Worm (Caenorhabditis elegans) whole organism, L4/young adult: ENCODE measurements around the gene lido-7.

Experiments used
- W03F9.2 ChIP-seq: fragments of 150-350 bp; optimal IDR thresholded peaks from 2 replicates; lab custom pipeline; 2014; ENCODE audit warnings: missing biosample characterization, missing genetic modification characterization
- dao-5 ChIP-seq: sonication (generic microtip); optimal IDR thresholded peaks from 2 replicates; lab custom pipeline; 2016; ENCODE audit warnings: missing genotype, missing genetic modification characterization, moderate library complexity, missing compliant biosample characterization
- him-1 ChIP-seq: sonication (generic microtip); optimal IDR thresholded peaks from 2 replicates; lab custom pipeline; 2016; ENCODE audit warnings: missing genotype, missing genetic modification reagents, missing genetic modification characterization, missing compliant biosample characterization

lido-7 gene

DNA sequence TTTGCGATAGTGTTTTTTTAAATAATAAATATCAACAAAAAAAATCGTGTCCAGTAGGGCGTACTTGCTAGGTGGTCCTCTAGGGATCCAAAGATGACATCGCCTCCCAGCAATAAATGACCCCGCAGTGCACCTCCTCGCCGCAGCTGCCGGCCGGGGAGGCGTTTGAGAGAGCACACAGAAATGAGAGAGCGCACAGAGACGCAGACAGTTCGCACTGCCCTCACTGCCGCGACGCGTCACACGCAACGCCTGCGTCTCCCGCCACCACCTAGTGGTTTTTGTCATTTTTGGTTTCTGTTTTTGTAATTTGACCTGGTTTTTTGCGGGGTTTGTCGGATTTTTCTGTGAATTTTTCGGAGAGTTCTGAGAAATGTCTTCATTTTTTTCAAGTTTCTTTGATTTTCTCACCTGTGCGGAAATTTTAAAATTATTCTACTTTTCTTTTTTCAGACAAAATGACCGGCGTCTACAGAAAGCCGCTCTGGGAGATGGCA, at the start of gene lido-7:
Gene lido-7 (plus strand): TSS at position 447 of the 497 bp plus-strand sequence.
- TF ChIP-seq W03F9.2 (tag; lab: Kevin White, UChicago) (no peak), him-1 (tag; lab: Kevin White, UChicago) (peak; percentile 18)

DNA sequence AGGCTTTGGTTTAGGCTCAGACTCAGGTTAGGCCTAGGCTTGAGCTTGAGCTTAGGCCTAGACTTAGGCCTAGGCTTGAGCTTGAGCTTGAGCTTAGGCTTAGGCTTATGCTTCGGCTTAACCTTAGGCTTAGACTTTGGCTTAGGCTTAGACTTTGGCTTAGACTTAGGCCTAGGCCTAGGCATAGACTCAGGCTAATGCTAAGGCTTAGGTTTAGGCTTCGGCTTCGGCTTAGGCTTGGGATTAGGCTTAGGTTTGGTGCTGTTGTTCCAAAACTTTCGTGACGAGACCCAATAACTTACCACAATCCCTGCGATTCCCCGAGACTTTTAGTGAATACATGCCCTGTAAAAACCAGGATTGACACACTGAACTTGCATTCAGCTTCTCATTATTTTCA, 48.4 kb upstream of the lido-7 start:
- no peak for TF ChIP-seq dao-5 (tag; lab: Kevin White, UChicago)
- TF ChIP-seq W03F9.2 (tag; lab: Kevin White, UChicago): no peak
- TF ChIP-seq him-1 (tag; lab: Kevin White, UChicago): no peak

DNA sequence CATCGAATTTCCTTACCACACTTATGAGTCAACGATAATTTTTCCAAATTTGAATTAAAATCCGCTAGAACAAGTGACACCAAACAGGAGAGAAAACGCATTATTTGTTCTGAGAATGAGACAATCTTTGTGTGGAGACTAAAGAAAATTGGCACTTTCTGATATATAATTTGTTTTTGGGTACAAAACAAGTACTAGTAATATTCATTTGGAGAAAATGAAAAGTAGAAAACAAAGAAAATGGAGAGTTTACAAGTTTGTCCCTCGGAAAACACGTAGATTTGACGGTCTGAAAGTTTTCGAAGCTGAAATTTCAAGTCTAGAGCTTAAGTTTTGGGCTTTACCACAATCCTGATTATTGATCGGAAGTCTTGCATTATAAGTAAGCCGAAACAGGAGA, 47.4 kb upstream of the lido-7 start, which contains the start of gene irld-66:
Gene irld-66 (minus strand): TSS at position 101 of the 400 bp plus-strand sequence.
- TF ChIP-seq W03F9.2 (tag; lab: Kevin White, UChicago) (no peak), dao-5 (tag; lab: Kevin White, UChicago) (no peak), him-1 (tag; lab: Kevin White, UChicago) (no peak)

DNA sequence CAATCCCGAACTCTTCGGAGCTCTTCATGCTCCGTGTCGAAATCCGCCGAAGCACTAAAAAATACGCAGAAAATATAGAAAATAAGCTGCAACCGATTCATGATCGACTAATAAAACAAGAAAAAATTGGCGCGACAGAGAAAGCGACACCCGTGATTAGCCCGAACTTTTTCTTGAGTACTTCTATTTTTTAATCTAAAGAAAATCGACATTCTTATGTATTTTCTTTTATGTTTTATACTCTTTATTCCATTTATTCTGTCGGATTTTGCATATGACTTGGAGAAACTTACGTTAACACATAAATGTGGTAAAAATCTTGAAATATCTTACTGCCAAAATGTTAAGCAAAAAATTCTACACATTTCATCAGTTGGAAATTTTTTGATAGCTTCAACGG, 44.1 kb upstream of the lido-7 start, which contains the start of the genes irld-50 and irld-49:
Gene irld-50 (minus strand): TSS at position 101 of the 400 bp plus-strand sequence.
Gene irld-49 (plus strand): TSS at position 211 of the 400 bp plus-strand sequence.
- TF ChIP-seq dao-5 (tag; lab: Kevin White, UChicago) (no peak), him-1 (tag; lab: Kevin White, UChicago) (no peak), W03F9.2 (tag; lab: Kevin White, UChicago) (no peak)

DNA sequence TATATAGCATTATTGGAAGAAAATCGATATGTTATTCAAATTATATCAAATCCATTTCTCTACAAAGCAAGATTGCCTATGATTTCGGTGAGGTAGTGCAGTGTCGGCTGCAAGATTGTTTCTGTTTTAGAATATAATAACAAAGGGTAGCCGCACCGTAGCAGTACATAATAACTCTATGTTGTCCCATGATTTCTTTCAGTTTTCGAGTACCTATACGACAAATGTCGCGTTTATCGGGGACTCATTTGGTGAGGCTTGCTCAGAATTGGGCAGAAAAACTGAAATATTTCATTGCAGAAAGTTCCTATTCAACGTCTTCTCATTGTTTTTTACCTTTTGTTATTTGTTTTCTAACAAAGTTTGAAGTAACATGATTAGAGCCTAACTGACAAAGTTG, 41.7 kb upstream of the lido-7 start, which contains the start of gene srw-79:
Gene srw-79 (plus strand): TSS at position 301 of the 400 bp plus-strand sequence.
- no peak for TF ChIP-seq him-1 (tag; lab: Kevin White, UChicago)
- no peak for TF ChIP-seq W03F9.2 (tag; lab: Kevin White, UChicago)
- no peak for TF ChIP-seq dao-5 (tag; lab: Kevin White, UChicago)

DNA sequence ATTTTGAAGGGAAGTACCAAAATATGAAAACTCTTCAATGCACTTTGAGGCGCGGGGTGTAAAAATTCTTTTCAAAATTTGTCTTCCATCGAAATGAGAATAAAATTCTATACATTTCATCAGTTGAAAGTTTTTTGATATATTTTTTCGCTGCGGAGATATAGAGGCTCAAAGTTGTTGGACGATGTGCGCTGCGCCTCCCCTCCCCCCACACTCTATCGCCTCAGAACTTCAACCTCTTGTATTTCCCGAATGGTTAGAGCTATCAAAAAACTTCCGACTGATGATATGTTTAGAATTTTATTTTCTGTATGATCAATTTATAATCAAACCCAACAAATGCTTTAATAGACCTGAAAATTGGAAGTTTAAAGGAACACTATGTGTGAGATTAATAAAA, 39.5 kb upstream of the lido-7 start:
- no peak for TF ChIP-seq dao-5 (tag; lab: Kevin White, UChicago)
- TF ChIP-seq him-1 (tag; lab: Kevin White, UChicago): no peak
- TF ChIP-seq W03F9.2 (tag; lab: Kevin White, UChicago): no peak

DNA sequence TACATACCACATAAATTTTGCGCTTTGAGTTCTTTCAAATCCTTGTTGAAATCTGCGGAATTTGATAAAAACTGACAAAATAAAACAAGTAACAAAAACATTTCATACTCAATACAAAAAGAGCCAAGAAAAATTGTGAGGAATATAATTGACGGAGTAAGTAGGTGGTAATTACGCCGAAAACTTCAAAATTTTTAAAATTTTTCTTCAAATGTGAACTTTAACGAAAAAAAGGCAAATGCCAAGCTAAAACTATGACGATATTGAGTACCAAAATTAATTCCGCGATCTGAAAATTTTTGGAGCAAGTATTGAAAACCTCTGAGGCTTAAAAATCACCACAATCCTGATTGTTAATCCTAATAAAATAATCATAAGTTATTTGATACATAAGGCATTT, 35.5 kb upstream of the lido-7 start, which contains the start of gene irld-51:
Gene irld-51 (minus strand): TSS at position 101 of the 400 bp plus-strand sequence.
- no peak for TF ChIP-seq him-1 (tag; lab: Kevin White, UChicago)
- TF ChIP-seq dao-5 (tag; lab: Kevin White, UChicago): no peak
- TF ChIP-seq W03F9.2 (tag; lab: Kevin White, UChicago): no peak

DNA sequence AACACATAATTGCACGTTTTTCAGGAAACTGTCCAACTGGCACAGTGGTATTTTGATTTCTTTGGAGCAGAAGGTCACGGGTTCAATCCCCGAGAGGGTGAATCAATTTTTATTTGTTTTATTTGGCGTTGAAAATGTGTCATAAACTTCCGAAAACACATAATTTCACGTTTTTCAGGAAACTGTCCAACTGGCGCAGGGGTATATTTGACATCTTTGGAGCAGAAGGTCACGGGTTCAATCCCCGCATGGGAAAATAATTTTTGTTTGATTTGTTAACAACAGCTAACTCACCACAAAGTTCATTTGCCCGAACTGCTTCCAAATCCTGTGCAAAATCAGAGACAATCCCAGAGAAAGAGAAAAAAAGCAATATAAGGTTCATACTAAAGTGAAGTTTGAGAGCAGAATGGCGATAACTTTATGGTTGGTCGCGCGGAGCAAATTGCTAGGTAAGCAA, 32.4 kb upstream of the lido-7 start, which contains the start of gene irld-48:
Gene irld-48 (plus strand): TSS at position 410 of the 460 bp plus-strand sequence.
- TF ChIP-seq W03F9.2 (tag; lab: Kevin White, UChicago) (no peak), dao-5 (tag; lab: Kevin White, UChicago) (no peak), him-1 (tag; lab: Kevin White, UChicago) (no peak)

DNA sequence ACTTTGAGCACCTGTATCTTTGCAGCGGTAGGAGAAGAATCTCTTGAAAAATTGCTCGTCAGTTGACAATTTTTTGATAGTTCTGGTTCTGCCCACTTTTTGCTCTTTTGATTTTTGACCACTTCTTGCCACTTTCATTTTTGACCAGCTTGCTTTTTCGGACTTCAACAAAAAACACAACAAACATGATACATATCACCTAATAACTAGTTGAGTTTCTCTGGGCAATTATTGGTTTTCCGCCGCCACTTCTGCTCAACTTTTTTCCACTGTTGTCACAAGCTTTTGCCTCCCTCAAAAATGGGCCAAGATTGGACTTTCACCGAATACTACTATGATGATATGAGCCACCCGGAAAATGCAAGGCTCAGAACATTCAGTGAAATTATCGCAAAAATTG, 29.8 kb upstream of the lido-7 start, which contains the start of gene srw-60:
Gene srw-60 (plus strand): TSS at position 301 of the 400 bp plus-strand sequence.
- TF ChIP-seq him-1 (tag; lab: Kevin White, UChicago) (no peak), dao-5 (tag; lab: Kevin White, UChicago) (no peak), W03F9.2 (tag; lab: Kevin White, UChicago) (no peak)

DNA sequence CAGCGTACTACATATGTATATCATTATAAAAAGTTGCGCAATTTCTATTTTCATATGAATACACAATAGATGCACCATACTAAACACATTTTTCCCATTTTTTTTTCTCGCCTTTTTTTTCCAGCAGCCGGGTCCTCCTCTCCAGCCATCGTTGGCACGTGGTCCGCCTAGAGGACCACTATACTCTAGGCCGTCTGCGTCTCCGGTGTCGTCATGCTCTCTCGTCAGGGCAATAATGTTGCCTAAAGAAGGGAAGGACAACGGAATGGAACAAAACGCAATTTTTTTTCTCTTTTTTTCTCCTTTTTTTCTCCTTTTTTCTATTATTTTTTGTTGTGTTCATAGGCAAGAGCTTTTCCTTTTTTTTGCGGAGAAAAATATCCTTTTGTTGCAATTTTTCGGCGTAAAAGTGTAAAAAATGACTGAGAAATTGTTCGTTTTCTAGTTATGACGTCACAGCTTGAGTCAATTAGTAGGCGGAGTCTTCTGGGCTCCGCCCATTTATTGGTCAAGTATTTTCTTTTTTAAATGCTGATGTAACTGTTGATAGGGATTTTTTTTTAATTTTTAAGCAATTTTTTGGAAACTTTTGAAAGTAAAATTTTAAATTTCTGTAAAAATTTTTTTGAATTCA, 25.5 kb upstream of the lido-7 start:
- peak; percentile 67 for TF ChIP-seq him-1 (tag; lab: Kevin White, UChicago)
- no peak for TF ChIP-seq W03F9.2 (tag; lab: Kevin White, UChicago)
- no peak for TF ChIP-seq dao-5 (tag; lab: Kevin White, UChicago)

DNA sequence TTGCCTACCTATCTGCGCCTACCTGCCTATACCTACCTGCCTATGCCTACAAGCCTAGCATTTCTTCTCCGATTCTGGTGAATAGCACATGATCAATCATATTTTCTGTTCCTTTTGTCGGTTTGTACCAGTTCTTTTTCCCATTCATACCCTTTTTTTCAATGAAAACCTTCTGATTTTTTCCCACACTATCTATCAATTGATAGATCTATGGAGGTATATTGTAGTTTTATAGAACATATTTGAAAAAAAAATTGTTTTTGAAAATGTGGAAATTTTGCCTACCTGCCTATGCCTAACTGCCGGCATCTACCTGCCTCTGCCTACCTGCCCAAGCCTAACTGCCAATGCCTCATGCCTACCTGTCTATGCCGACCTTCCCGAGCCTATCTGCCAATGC, 24.5 kb upstream of the lido-7 start:
- TF ChIP-seq him-1 (tag; lab: Kevin White, UChicago) (no peak), dao-5 (tag; lab: Kevin White, UChicago) (no peak)

DNA sequence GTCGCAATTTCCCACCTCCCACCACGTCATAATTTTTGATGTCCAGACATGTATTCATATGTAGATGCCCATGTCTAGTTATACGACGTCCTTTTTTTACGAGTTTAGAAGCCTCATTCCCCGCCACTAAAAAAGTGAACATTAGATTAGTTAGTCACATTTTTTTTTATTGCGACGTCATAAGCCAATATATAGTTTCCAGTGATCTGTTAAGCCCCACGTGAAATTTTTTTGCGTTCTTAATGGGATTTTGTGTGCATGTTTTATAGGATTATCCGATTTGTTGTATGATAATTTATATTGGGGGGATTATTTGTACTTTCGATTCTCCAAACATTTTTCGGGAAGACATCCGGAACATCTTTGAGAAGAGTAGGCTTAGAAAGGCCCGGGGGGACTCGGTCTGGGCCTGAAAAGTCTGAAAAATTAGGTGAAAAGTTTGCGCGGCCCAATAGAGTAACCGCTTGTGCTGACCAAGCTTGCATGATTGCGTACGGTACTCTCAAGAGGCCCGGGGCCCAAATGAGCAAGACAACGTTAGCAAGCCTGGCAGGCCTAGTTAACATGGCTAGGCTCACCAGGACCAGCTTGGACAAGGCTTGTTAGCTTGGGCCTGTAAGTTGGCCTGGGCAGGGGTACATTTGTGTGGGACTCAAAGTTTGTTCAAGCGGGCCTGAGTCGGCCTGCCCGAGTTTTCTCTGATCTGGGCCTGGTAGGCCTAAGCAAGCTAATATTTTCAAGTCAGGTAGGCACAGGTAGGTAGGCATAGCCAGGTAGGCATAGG, 22.7 kb upstream of the lido-7 start:
- TF ChIP-seq dao-5 (tag; lab: Kevin White, UChicago): no peak
- no peak for TF ChIP-seq him-1 (tag; lab: Kevin White, UChicago)
- no peak for TF ChIP-seq W03F9.2 (tag; lab: Kevin White, UChicago)

DNA sequence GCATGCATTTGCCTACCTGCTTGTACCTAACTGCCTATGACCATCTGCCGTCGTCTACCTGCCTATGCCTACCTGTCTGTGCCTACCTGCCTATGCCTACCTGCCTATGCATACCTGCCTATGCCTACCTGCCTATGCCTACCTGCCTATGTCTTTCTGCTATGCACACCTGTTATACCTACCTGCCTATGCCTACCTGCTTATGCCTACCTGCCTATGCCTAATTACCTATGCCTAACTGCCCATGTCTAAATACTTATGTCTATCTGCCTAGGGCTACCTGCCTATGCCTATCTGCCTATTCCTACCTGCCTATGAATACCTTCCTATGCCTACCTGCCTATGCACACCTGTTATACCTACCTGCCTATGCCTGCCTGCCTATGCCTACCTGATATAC, 21.8 kb upstream of the lido-7 start:
- TF ChIP-seq dao-5 (tag; lab: Kevin White, UChicago): no peak
- TF ChIP-seq him-1 (tag; lab: Kevin White, UChicago): no peak
- no peak for TF ChIP-seq W03F9.2 (tag; lab: Kevin White, UChicago)
